Fruit fly (Drosophila melanogaster) whole organism, embryonic: Measurements from ENCODE around the gene CG15498.

Experiments
- Antp ChIP-seq: fragments of 200-800 bp; sonication (Bioruptor generic); optimal IDR thresholded peaks from 3 replicates; lab custom pipeline; 2016; ENCODE audit warnings: missing biosample characterization, missing genetic modification characterization
- Asciz ChIP-seq: fragments of 200-800 bp; sonication (Bioruptor generic); optimal IDR thresholded peaks from 2 replicates; lab custom pipeline; 2017; ENCODE audit warnings: missing biosample characterization, mild to moderate bottlenecking, missing genetic modification characterization, missing genetic modification reagents
- Bgb ChIP-seq: fragments of 200-800 bp; sonication (Bioruptor generic); IDR thresholded peaks from 2 replicates; pipeline ENCODE4 v1.3.6; 2022; ENCODE audit warnings: missing biosample characterization, missing genetic modification characterization; ENCODE audit not compliant: partially characterized antibody
- Blimp-1 ChIP-seq: fragments of 200-800 bp; sonication (Bioruptor generic); optimal IDR thresholded peaks from 3 replicates; lab custom pipeline; 2018; ENCODE audit warnings: missing biosample characterization, missing genetic modification characterization, mild to moderate bottlenecking, moderate library complexity, missing genetic modification reagents
- CG10431 ChIP-seq: fragments of 200-800 bp; sonication (Bioruptor generic); optimal IDR thresholded peaks from 3 replicates; lab custom pipeline; 2018; ENCODE audit warnings: missing biosample characterization, mild to moderate bottlenecking, missing genetic modification characterization
- CG11093 ChIP-seq: fragments of 200-800 bp; sonication (Bioruptor generic); IDR thresholded peaks from 3 replicates; pipeline ENCODE4 v1.3.6; 2022; ENCODE audit warnings: missing biosample characterization, missing genetic modification characterization
- CG11247 ChIP-seq: fragments of 200-800 bp; sonication (Bioruptor generic); IDR thresholded peaks from 2 replicates; pipeline ENCODE4 v1.3.6; 2022; ENCODE audit warnings: missing biosample characterization, missing genetic modification characterization
- CG11456 ChIP-seq: fragments of 200-800 bp; sonication (Bioruptor generic); IDR thresholded peaks from 3 replicates; pipeline ENCODE4 v1.3.6; 2022; ENCODE audit warnings: missing biosample characterization, missing genetic modification characterization
- CG12071 ChIP-seq: fragments of 200-800 bp; sonication (Bioruptor generic); optimal IDR thresholded peaks from 3 replicates; lab custom pipeline; 2018; ENCODE audit warnings: missing biosample characterization, mild to moderate bottlenecking, missing genetic modification characterization
- CG13894 ChIP-seq: fragments of 200-800 bp; sonication (Bioruptor generic); optimal IDR thresholded peaks from 3 replicates; lab custom pipeline; 2018; ENCODE audit warnings: missing biosample characterization, mild to moderate bottlenecking, missing genetic modification characterization, moderate library complexity
- CG15696 ChIP-seq: fragments of 200-800 bp; sonication (Bioruptor generic); optimal IDR thresholded peaks from 2 replicates; lab custom pipeline; 2019; ENCODE audit warnings: missing biosample characterization, mild to moderate bottlenecking, missing genetic modification characterization, moderate library complexity
- CG1603 ChIP-seq: fragments of 200-800 bp; sonication (Bioruptor generic); optimal IDR thresholded peaks from 2 replicates; lab custom pipeline; 2019; ENCODE audit warnings: missing biosample characterization, mild to moderate bottlenecking, missing genetic modification characterization, moderate library complexity
- CG16815 ChIP-seq: fragments of 200-800 bp; sonication (Bioruptor generic); optimal IDR thresholded peaks from 3 replicates; lab custom pipeline; 2017; ENCODE audit warnings: missing biosample characterization, mild to moderate bottlenecking, missing genetic modification characterization
- CG18599 ChIP-seq: fragments of 200-800 bp; sonication (Bioruptor generic); optimal IDR thresholded peaks from 3 replicates; lab custom pipeline; 2017; ENCODE audit warnings: missing biosample characterization, missing genetic modification characterization, mild to moderate bottlenecking, moderate library complexity, missing genetic modification reagents
- CG30403 ChIP-seq: fragments of 200-800 bp; sonication (Bioruptor generic); optimal IDR thresholded peaks from 3 replicates; lab custom pipeline; 2016; ENCODE audit warnings: missing biosample characterization, missing genetic modification characterization
- CG31388 ChIP-seq: fragments of 200-800 bp; sonication (Bioruptor generic); optimal IDR thresholded peaks from 2 replicates; lab custom pipeline; 2016; ENCODE audit warnings: missing biosample characterization, missing genetic modification characterization
- CG3726 ChIP-seq: fragments of 200-800 bp; sonication (Bioruptor generic); IDR thresholded peaks from 3 replicates; pipeline ENCODE4, ENCODE4 v1.3.6; 2022; ENCODE audit warnings: missing biosample characterization, missing genetic modification characterization
- CG6683 ChIP-seq: fragments of 200-800 bp; sonication (Bioruptor generic); optimal IDR thresholded peaks from 2 replicates; lab custom pipeline; 2017; ENCODE audit warnings: missing biosample characterization, mild to moderate bottlenecking, missing genetic modification characterization, missing genetic modification reagents
- CG8765 ChIP-seq: fragments of 200-800 bp; sonication (Bioruptor generic); IDR thresholded peaks from 2 replicates; pipeline ENCODE4 v1.3.6; 2022; ENCODE audit warnings: missing biosample characterization, missing genetic modification characterization
- CG8924 ChIP-seq: fragments of 200-800 bp; optimal IDR thresholded peaks from 3 replicates; lab custom pipeline; 2019; ENCODE audit warnings: missing biosample characterization, mild to moderate bottlenecking, missing genetic modification characterization, moderate library complexity
- CG8944 ChIP-seq: fragments of 200-800 bp; sonication (Bioruptor generic); optimal IDR thresholded peaks from 3 replicates; lab custom pipeline; 2016; ENCODE audit warnings: missing biosample characterization, missing genetic modification characterization
- CG9932 ChIP-seq: fragments of 200-800 bp; sonication (Bioruptor generic); IDR thresholded peaks from 2 replicates; pipeline ENCODE4 v1.3.6; 2022; ENCODE audit warnings: missing biosample characterization, missing genetic modification characterization
- D19B ChIP-seq: fragments of 200-800 bp; sonication (Bioruptor generic); optimal IDR thresholded peaks from 2 replicates; lab custom pipeline; 2017; ENCODE audit warnings: missing biosample characterization, mild to moderate bottlenecking, missing genetic modification characterization
- Dp ChIP-seq: fragments of 200-800 bp; sonication (Bioruptor generic); optimal IDR thresholded peaks from 2 replicates; lab custom pipeline; 2018; ENCODE audit warnings: missing biosample characterization, mild to moderate bottlenecking, missing genetic modification characterization, moderate library complexity
- Dref ChIP-seq: fragments of 200-800 bp; sonication (Bioruptor generic); IDR thresholded peaks from 2 replicates; pipeline ENCODE4 v1.3.6; 2022; ENCODE audit warnings: missing biosample characterization, missing genetic modification characterization
- Drgx ChIP-seq: fragments of 200-800 bp; sonication (Bioruptor generic); IDR thresholded peaks from 2 replicates; pipeline ENCODE4 v1.3.6; 2022; ENCODE audit warnings: missing biosample characterization, missing genetic modification characterization
- Fer2 ChIP-seq: fragments of 200-800 bp; sonication (Bioruptor generic); optimal IDR thresholded peaks from 2 replicates; lab custom pipeline; 2018; ENCODE audit warnings: missing biosample characterization, mild to moderate bottlenecking, missing genetic modification characterization, moderate library complexity
- Gug ChIP-seq: fragments of 200-800 bp; sonication (Bioruptor generic); IDR thresholded peaks from 4 replicates; pipeline ENCODE4 v1.3.6; 2022; ENCODE audit warnings: missing biosample characterization, missing genetic modification characterization
- H2.0 ChIP-seq: fragments of 200-800 bp; sonication (Bioruptor generic); IDR thresholded peaks from 2 replicates; pipeline ENCODE4 v1.3.6; 2022; ENCODE audit warnings: missing biosample characterization, missing genetic modification characterization
- Hmx ChIP-seq: fragments of 200-800 bp; sonication (Bioruptor generic); optimal IDR thresholded peaks from 2 replicates; lab custom pipeline; 2016; ENCODE audit warnings: missing biosample characterization, missing genetic modification characterization
- Mad ChIP-seq: fragments of 200-800 bp; sonication (Bioruptor generic); optimal IDR thresholded peaks from 2 replicates; lab custom pipeline; 2016; ENCODE audit warnings: missing biosample characterization, missing genetic modification characterization
- Stat92E ChIP-seq, 3 experiments: fragments of >200 bp in 2 of 3; fragments of 200-800 bp in 1 of 3; sonication (Bioruptor generic) in 1 of 3; optimal IDR thresholded peaks; 2 replicates each; lab custom pipeline; 2017 to 2019; ENCODE audit warnings: missing biosample characterization in 3 of 3, missing genetic modification characterization in 3 of 3, mild to moderate bottlenecking in 1 of 3, moderate library complexity in 1 of 3
- amos ChIP-seq: fragments of 200-800 bp; sonication (Bioruptor generic); IDR thresholded peaks from 2 replicates; pipeline ENCODE4 v1.3.6; 2022; ENCODE audit warnings: missing biosample characterization, missing genetic modification characterization; ENCODE audit not compliant: partially characterized antibody
- ash1 ChIP-seq: fragments of 200-800 bp; sonication (Bioruptor generic); optimal IDR thresholded peaks from 2 replicates; lab custom pipeline; 2018; ENCODE audit warnings: missing biosample characterization, mild to moderate bottlenecking, missing genetic modification characterization
- cad ChIP-seq: fragments of >200 bp; optimal IDR thresholded peaks from 2 replicates; lab custom pipeline; 2017; ENCODE audit warnings: missing biosample characterization, missing genetic modification characterization
- chn ChIP-seq: fragments of 200-800 bp; sonication (Bioruptor generic); optimal IDR thresholded peaks from 2 replicates; lab custom pipeline; 2016; ENCODE audit warnings: missing biosample characterization, missing genetic modification characterization
- cwo ChIP-seq: fragments of 200-800 bp; sonication (Bioruptor generic); optimal IDR thresholded peaks from 3 replicates; lab custom pipeline; 2017; ENCODE audit warnings: missing biosample characterization, missing genetic modification characterization, mild to moderate bottlenecking, moderate library complexity, missing genetic modification reagents
- jing ChIP-seq: fragments of 200-800 bp; sonication (Bioruptor generic); optimal IDR thresholded peaks from 2 replicates; lab custom pipeline; 2018; ENCODE audit warnings: missing biosample characterization, mild to moderate bottlenecking, missing genetic modification characterization
- klu ChIP-seq: fragments of 200-800 bp; sonication (Bioruptor generic); IDR thresholded peaks from 2 replicates; pipeline ENCODE4 v1.3.6; 2022; ENCODE audit warnings: missing biosample characterization, missing genetic modification characterization
- nmo ChIP-seq: fragments of 200-800 bp; sonication (Bioruptor generic); optimal IDR thresholded peaks from 2 replicates; lab custom pipeline; 2018; ENCODE audit warnings: missing biosample characterization, mild to moderate bottlenecking, missing genetic modification characterization, moderate library complexity
- nom ChIP-seq: fragments of 200-800 bp; sonication (Bioruptor generic); optimal IDR thresholded peaks from 2 replicates; lab custom pipeline; 2017; ENCODE audit warnings: missing biosample characterization, missing genetic modification characterization, mild to moderate bottlenecking, moderate library complexity, missing genetic modification reagents
- pfk ChIP-seq: fragments of 200-800 bp; sonication (Bioruptor generic); optimal IDR thresholded peaks from 2 replicates; lab custom pipeline; 2018; ENCODE audit warnings: missing biosample characterization, mild to moderate bottlenecking, missing genetic modification characterization, moderate library complexity
- psq ChIP-seq: fragments of 200-800 bp; sonication (Bioruptor generic); optimal IDR thresholded peaks from 2 replicates; lab custom pipeline; 2017; ENCODE audit warnings: missing biosample characterization, missing genetic modification characterization
- sc ChIP-seq, 3 experiments: fragments of >200 bp in 2 of 3; fragments of 200-800 bp in 1 of 3; sonication (Bioruptor generic) in 1 of 3; optimal IDR thresholded peaks; 2 replicates in 2 of 3; 3 replicates in 1 of 3; lab custom pipeline; 2017; ENCODE audit warnings: mild to moderate bottlenecking in 1 of 3, missing biosample characterization in 1 of 3, missing genetic modification characterization in 1 of 3, missing genetic modification reagents in 1 of 3
- sd ChIP-seq: fragments of 200-800 bp; sonication (Bioruptor generic); optimal IDR thresholded peaks from 3 replicates; lab custom pipeline; 2018; ENCODE audit warnings: missing biosample characterization, mild to moderate bottlenecking, missing genetic modification characterization, moderate library complexity
- shn ChIP-seq: fragments of 200-800 bp; sonication (Bioruptor generic); optimal IDR thresholded peaks from 3 replicates; lab custom pipeline; 2016; ENCODE audit warnings: missing biosample characterization, missing genetic modification characterization
- tll ChIP-seq, 2 experiments: fragments of 200-800 bp in 1 of 2; fragments of >200 bp in 1 of 2; sonication (Bioruptor generic) in 1 of 2; optimal IDR thresholded peaks; 2 replicates each; lab custom pipeline; 2017 to 2019; ENCODE audit warnings: missing biosample characterization in 2 of 2, missing genetic modification characterization in 2 of 2, mild to moderate bottlenecking in 1 of 2, moderate library complexity in 1 of 2
- usp ChIP-seq: fragments of >200 bp; optimal IDR thresholded peaks from 2 replicates; lab custom pipeline; 2017; ENCODE audit warnings: missing biosample characterization, missing genetic modification characterization
- zfh2 ChIP-seq: fragments of 200-800 bp; sonication (Bioruptor generic); optimal IDR thresholded peaks from 2 replicates; lab custom pipeline; 2016; ENCODE audit warnings: missing biosample characterization, missing genetic modification characterization

CG15498 gene

DNA sequence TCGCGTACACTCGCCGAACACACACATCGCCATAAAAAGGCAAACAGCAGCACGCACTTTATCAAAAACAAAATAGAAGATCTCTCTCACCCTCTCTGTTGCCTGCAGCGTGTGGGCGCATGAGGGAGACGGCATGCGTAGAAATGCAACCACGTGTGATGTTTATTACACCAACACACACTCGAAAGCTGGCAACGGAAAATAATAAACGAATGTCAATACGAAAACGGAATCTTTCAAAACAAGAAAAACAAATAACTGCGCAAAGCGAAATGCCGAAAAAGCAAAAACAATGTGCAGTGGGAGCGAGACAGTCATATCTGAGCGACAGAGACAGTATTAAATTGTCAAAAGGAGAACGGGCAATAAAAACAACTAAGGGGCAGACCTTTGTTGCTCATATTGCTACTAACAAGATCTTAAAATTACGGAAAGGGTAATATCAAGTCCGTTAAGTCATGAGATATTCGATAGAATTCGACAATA is 44.4 kb upstream of the CG15498 start (continued):
- no peak for TF ChIP-seq sc (optimal IDR thresholded peaks at IDR 0.05; lab: Kevin White, UChicago)
- peak; percentile 84 for TF ChIP-seq sc (GFP tag; optimal IDR thresholded peaks at IDR 0.05; lab: Kevin White, UChicago)
- TF ChIP-seq CG8924 = peak; percentile 84
- TF ChIP-seq CG11247 (GFP tag; lab: Robert Waterston, UW) = no peak
- peak; percentile 91 for TF ChIP-seq Asciz
- TF ChIP-seq CG1603 = peak; percentile 81
- TF ChIP-seq Fer2 = peak; percentile 51
- no peak for TF ChIP-seq CG30403 (GFP tag; lab: Kevin White, UChicago)
- peak; percentile 81 for TF ChIP-seq CG10431
- peak; percentile 88 for TF ChIP-seq CG18599 (GFP tag; lab: Kevin White, UChicago)
- TF ChIP-seq H2.0 (GFP tag; lab: Robert Waterston, UW) = no peak
- TF ChIP-seq Blimp-1 (GFP tag; lab: Kevin White, UChicago) = peak; percentile 65
- peak in 1 of 2 experiments; percentile 96 for TF ChIP-seq tll (GFP tag; optimal IDR thresholded peaks at IDR 0.05; lab: Kevin White, UChicago)
- peak; percentile 87 for TF ChIP-seq CG12071 (GFP tag; lab: Kevin White, UChicago)
- peak; percentile 41 for TF ChIP-seq Antp
- TF ChIP-seq zfh2 = peak; percentile 7
- TF ChIP-seq amos (GFP tag; lab: Robert Waterston, UW) = no peak
- no peak for TF ChIP-seq Bgb
- no peak for TF ChIP-seq CG11456 (GFP tag; lab: Robert Waterston, UW)
- TF ChIP-seq Mad (GFP tag; lab: Kevin White, UChicago) = peak; percentile 65
- TF ChIP-seq Stat92E (GFP tag; optimal IDR thresholded peaks at IDR 0.05; lab: Kevin White, UChicago) = peak in 1 of 3 experiments; percentile 89
- no peak for TF ChIP-seq usp (GFP tag; lab: Kevin White, UChicago)
- no peak for TF ChIP-seq jing (GFP tag; lab: Kevin White, UChicago)
- TF ChIP-seq shn (GFP tag; lab: Kevin White, UChicago) = peak; percentile 72
- TF ChIP-seq CG15696 (tag; lab: Kevin White, UChicago) = peak; percentile 90
- peak; percentile 75 for TF ChIP-seq pfk (GFP tag; lab: Kevin White, UChicago)
- TF ChIP-seq D19B (GFP tag; lab: Kevin White, UChicago) = no peak
- peak; percentile 79 for TF ChIP-seq CG13894
- TF ChIP-seq sd = peak; percentile 97
- TF ChIP-seq CG8944 = peak; percentile 68
- TF ChIP-seq nmo (GFP tag; lab: Kevin White, UChicago) = no peak
- peak; percentile 92 for TF ChIP-seq cwo (GFP tag; lab: Kevin White, UChicago)
- TF ChIP-seq CG31388 = no peak
- no peak for TF ChIP-seq klu (GFP tag; lab: Robert Waterston, UW)
- TF ChIP-seq Hmx (GFP tag; lab: Kevin White, UChicago) = no peak
- TF ChIP-seq Gug (GFP tag; lab: Robert Waterston, UW) = no peak
- no peak for TF ChIP-seq CG3726 (GFP tag; lab: Robert Waterston, UW)
- peak; percentile 88 for TF ChIP-seq cad
- TF ChIP-seq Dp (GFP tag; lab: Kevin White, UChicago) = no peak
- TF ChIP-seq CG6683 = peak; percentile 85
- no peak for TF ChIP-seq CG8765 (GFP tag; lab: Robert Waterston, UW)
- TF ChIP-seq CG11093 (GFP tag; lab: Robert Waterston, UW) = no peak; the same call in 2 of the 3 replicates
- no peak for TF ChIP-seq CG9932 (GFP tag; lab: Robert Waterston, UW)
- TF ChIP-seq ash1 (GFP tag; lab: Kevin White, UChicago) = peak; percentile 79
- no peak for TF ChIP-seq CG16815 (GFP tag; lab: Kevin White, UChicago)
- TF ChIP-seq psq = peak; percentile 98
- TF ChIP-seq nom (GFP tag; lab: Kevin White, UChicago) = peak; percentile 64
- TF ChIP-seq Dref (GFP tag; lab: Robert Waterston, UW) = no peak
- TF ChIP-seq chn (GFP tag; lab: Kevin White, UChicago) = peak; percentile 53
- no peak for TF ChIP-seq Drgx
